Fruit fly (Drosophila melanogaster): ENCODE measurements around the gene CG7246.

CG7246 gene

dm6 chrX:9046986-9047385, 33.9 kb downstream of the CG7246 start (continued):
- peak; percentile 64 for TF ChIP-seq Xrp1 (GFP tag; IDR thresholded peaks at IDR 0.05)
- peak; percentile 56; the same call in 2 of the 3 replicates for TF ChIP-seq row (GFP tag; IDR thresholded peaks at IDR 0.05)
- TF ChIP-seq CG4820 (GFP tag; optimal IDR thresholded peaks at IDR 0.05): peak; percentile 16
- TF ChIP-seq prd (optimal IDR thresholded peaks at IDR 0.05): no peak
- peak; percentile 73; the same call in 2 of the 3 replicates for TF ChIP-seq prd (GFP tag; IDR thresholded peaks at IDR 0.05)
- 0 out of 2 replicates have a peak, but pooled peaks have one; percentile 13 for TF ChIP-seq CG32772 (GFP tag; IDR thresholded peaks at IDR 0.05)
- TF ChIP-seq CG14441 (GFP tag; IDR thresholded peaks at IDR 0.05): peak; percentile 52
- no peak for TF ChIP-seq CkIIα-i1 (GFP tag; IDR thresholded peaks at IDR 0.05)
- TF ChIP-seq Awh (GFP tag; IDR thresholded peaks at IDR 0.05): no peak
- peak; percentile 45 for TF ChIP-seq CG7839 (tag; optimal IDR thresholded peaks at IDR 0.05)
- TF ChIP-seq hkb (optimal IDR thresholded peaks at IDR 0.05): no peak
- peak; percentile 40; the same call in 1 of the 2 replicates for TF ChIP-seq hkb (GFP tag; IDR thresholded peaks at IDR 0.05)
- TF ChIP-seq CG6689 (GFP tag; IDR thresholded peaks at IDR 0.05): peak; percentile 36; the same call in 1 of the 2 replicates
- no peak for TF ChIP-seq p53 (GFP tag; optimal IDR thresholded peaks at IDR 0.05)
- TF ChIP-seq Blimp-1 (GFP tag; optimal IDR thresholded peaks at IDR 0.05): peak; percentile 1
- no peak for TF ChIP-seq CG5953 (GFP tag; IDR thresholded peaks at IDR 0.05)
- TF ChIP-seq CG34422 (GFP tag; IDR thresholded peaks at IDR 0.05): 0 out of 3 replicates have a peak, but pooled peaks have one; percentile 26
- TF ChIP-seq slbo (GFP tag; IDR thresholded peaks at IDR 0.05): peak; percentile 43
- no peak for TF ChIP-seq schlank (tag; optimal IDR thresholded peaks at IDR 0.05)
- peak; percentile 3 for TF ChIP-seq bab2 (GFP tag; optimal IDR thresholded peaks at IDR 0.05)
- peak; percentile 4 for TF ChIP-seq ewg (GFP tag; optimal IDR thresholded peaks at IDR 0.05)
- peak; percentile 81 for TF ChIP-seq ci (GFP tag; IDR thresholded peaks at IDR 0.05)
- peak; percentile 42; the same call in 2 of the 3 replicates for TF ChIP-seq tgo (GFP tag; IDR thresholded peaks at IDR 0.05)
- TF ChIP-seq phol (tag; optimal IDR thresholded peaks at IDR 0.05): peak; percentile 28
- peak; percentile 51; the same call in 1 of the 3 replicates for TF ChIP-seq Mrtf (GFP tag; IDR thresholded peaks at IDR 0.05)
- peak; percentile 64 for TF ChIP-seq Ptx1 (GFP tag; IDR thresholded peaks at IDR 0.05)
- TF ChIP-seq ranshi (GFP tag; IDR thresholded peaks at IDR 0.05): peak; percentile 31; the same call in 1 of the 2 replicates
- peak; percentile 45 for TF ChIP-seq dmrt99B (tag; optimal IDR thresholded peaks at IDR 0.05)
- TF ChIP-seq Gug (GFP tag; IDR thresholded peaks at IDR 0.05): peak; percentile 57; the same call in 2 of the 4 replicates
- peak; percentile 15 for TF ChIP-seq Chrac-16 (GFP tag; optimal IDR thresholded peaks at IDR 0.05)
- TF ChIP-seq CG18476 (GFP tag; optimal IDR thresholded peaks at IDR 0.05): no peak
- TF ChIP-seq chif (GFP tag; optimal IDR thresholded peaks at IDR 0.05): peak in 1 of 2 experiments; percentile 3
- TF ChIP-seq CG12236 (GFP tag; optimal IDR thresholded peaks at IDR 0.05): no peak
- TF ChIP-seq CG17328 (GFP tag; IDR thresholded peaks at IDR 0.05): 0 out of 2 replicates have a peak, but pooled peaks have one; percentile 30
- peak; percentile 31 for TF ChIP-seq Antp (GFP tag; optimal IDR thresholded peaks at IDR 0.05)
- peak; percentile 18 for TF ChIP-seq NfI (GFP tag; optimal IDR thresholded peaks at IDR 0.05)
- TF ChIP-seq Oli (tag; optimal IDR thresholded peaks at IDR 0.05): peak; percentile 41
- TF ChIP-seq Hr51 (GFP tag; optimal IDR thresholded peaks at IDR 0.05): peak in 1 of 2 experiments; percentile 33
- no peak for TF ChIP-seq CG8290 (GFP tag; optimal IDR thresholded peaks at IDR 0.05)
- peak in 1 of 2 experiments; percentile 31 for TF ChIP-seq CG8290 (tag; optimal IDR thresholded peaks at IDR 0.05)
- TF ChIP-seq HLH54F (GFP tag; optimal IDR thresholded peaks at IDR 0.05): no peak
- no peak for TF ChIP-seq pan (optimal IDR thresholded peaks at IDR 0.05)
- peak in 1 of 2 experiments; percentile 46 for TF ChIP-seq pan (GFP tag; optimal IDR thresholded peaks at IDR 0.05 in 1 of 2, IDR thresholded peaks at IDR 0.05 in 1 of 2)
- TF ChIP-seq CG4730 (GFP tag; IDR thresholded peaks at IDR 0.05): peak; percentile 57
- TF ChIP-seq lmd (GFP tag; IDR thresholded peaks at IDR 0.05): peak; percentile 46
- TF ChIP-seq CG7357 (GFP tag; IDR thresholded peaks at IDR 0.05): 0 out of 3 replicates have a peak, but pooled peaks have one; percentile 28
- TF ChIP-seq Dfd (GFP tag; optimal IDR thresholded peaks at IDR 0.05): no peak
- TF ChIP-seq CG1603 (tag; optimal IDR thresholded peaks at IDR 0.05): peak; percentile 48
- no peak for TF ChIP-seq Lim3 (GFP tag; IDR thresholded peaks at IDR 0.05)
- TF ChIP-seq ap (GFP tag; IDR thresholded peaks at IDR 0.05): peak; percentile 57; the same call in 1 of the 2 replicates
- peak; percentile 40 for TF ChIP-seq Sox102F (GFP tag; optimal IDR thresholded peaks at IDR 0.05)
- TF ChIP-seq Ssrp (tag; optimal IDR thresholded peaks at IDR 0.05): peak; percentile 8
